Fruit fly (Drosophila melanogaster) whole organism, embryonic: ENCODE results near the gene dmGlut.

Experiments used
- Bteb2 ChIP-seq: fragments of 200-800 bp; sonication (Bioruptor generic); optimal IDR thresholded peaks from 2 replicates; lab custom pipeline; 2016; ENCODE audit warnings: missing biosample characterization, missing genetic modification characterization
- CG10209 ChIP-seq: fragments of 200-800 bp; sonication (Bioruptor generic); optimal IDR thresholded peaks from 3 replicates; lab custom pipeline; 2017; ENCODE audit warnings: missing biosample characterization, mild to moderate bottlenecking, missing genetic modification characterization, missing genetic modification reagents
- CG10274 ChIP-seq: fragments of 200-800 bp; sonication (Bioruptor generic); optimal IDR thresholded peaks from 3 replicates; lab custom pipeline; 2017; ENCODE audit warnings: missing biosample characterization, mild to moderate bottlenecking, missing genetic modification characterization
- CG10565 ChIP-seq: fragments of 200-800 bp; sonication (Bioruptor generic); optimal IDR thresholded peaks from 3 replicates; lab custom pipeline; 2016; ENCODE audit warnings: missing biosample characterization, mild to moderate bottlenecking, missing genetic modification characterization
- CG11560 ChIP-seq: fragments of 200-800 bp; sonication (Bioruptor generic); IDR thresholded peaks from 3 replicates; pipeline ENCODE4 v1.3.6; 2022; ENCODE audit warnings: missing biosample characterization, missing genetic modification characterization
- CG14050 ChIP-seq: fragments of 200-800 bp; sonication (Bioruptor generic); IDR thresholded peaks from 3 replicates; pipeline ENCODE4 v1.3.6; 2022; ENCODE audit warnings: missing biosample characterization, missing genetic modification characterization
- CG17361 ChIP-seq: fragments of 200-800 bp; sonication (Bioruptor generic); IDR thresholded peaks from 3 replicates; pipeline ENCODE4 v1.3.6; 2022; ENCODE audit warnings: missing biosample characterization, missing genetic modification characterization
- CG2712 ChIP-seq: fragments of 200-800 bp; optimal IDR thresholded peaks from 3 replicates; lab custom pipeline; 2019; ENCODE audit warnings: missing biosample characterization, mild to moderate bottlenecking, missing genetic modification characterization, moderate library complexity
- CG2875 ChIP-seq: fragments of 200-800 bp; sonication (Bioruptor generic); optimal IDR thresholded peaks from 2 replicates; lab custom pipeline; 2017; ENCODE audit warnings: missing biosample characterization, mild to moderate bottlenecking, missing genetic modification characterization, missing genetic modification reagents
- CG33213 ChIP-seq: fragments of 200-800 bp; sonication (Bioruptor generic); optimal IDR thresholded peaks from 3 replicates; lab custom pipeline; 2016; ENCODE audit warnings: missing biosample characterization, missing genetic modification characterization
- CG33557 ChIP-seq: fragments of 200-800 bp; sonication (Bioruptor generic); optimal IDR thresholded peaks from 2 replicates; lab custom pipeline; 2019; ENCODE audit warnings: missing biosample characterization, mild to moderate bottlenecking, missing genetic modification characterization, moderate library complexity
- CG3726 ChIP-seq: fragments of 200-800 bp; sonication (Bioruptor generic); IDR thresholded peaks from 3 replicates; pipeline ENCODE4, ENCODE4 v1.3.6; 2022; ENCODE audit warnings: missing biosample characterization, missing genetic modification characterization
- CG4404 ChIP-seq: fragments of 200-800 bp; sonication (Bioruptor generic); IDR thresholded peaks from 2 replicates; pipeline ENCODE4 v1.3.6; 2022; ENCODE audit warnings: missing biosample characterization, missing genetic modification characterization
- CG5953 ChIP-seq: fragments of 200-800 bp; sonication (Bioruptor generic); IDR thresholded peaks from 2 replicates; pipeline ENCODE4 v1.3.6; 2022; ENCODE audit warnings: missing biosample characterization, missing genetic modification characterization
- CG6175 ChIP-seq: fragments of 200-800 bp; sonication (Bioruptor generic); IDR thresholded peaks from 3 replicates; pipeline ENCODE4 v1.3.6; 2022; ENCODE audit warnings: missing biosample characterization, missing genetic modification characterization
- CG9609 ChIP-seq: fragments of 200-800 bp; sonication (Bioruptor generic); optimal IDR thresholded peaks from 3 replicates; lab custom pipeline; 2016; ENCODE audit warnings: missing biosample characterization, missing genetic modification characterization
- Dp ChIP-seq: fragments of 200-800 bp; sonication (Bioruptor generic); optimal IDR thresholded peaks from 2 replicates; lab custom pipeline; 2018; ENCODE audit warnings: missing biosample characterization, mild to moderate bottlenecking, missing genetic modification characterization, moderate library complexity
- Hand ChIP-seq: fragments of 200-800 bp; sonication (Bioruptor generic); optimal IDR thresholded peaks from 2 replicates; lab custom pipeline; 2017; ENCODE audit warnings: mild to moderate bottlenecking, missing biosample characterization, missing genetic modification reagents, missing genetic modification characterization
- Lim3 ChIP-seq: fragments of 200-800 bp; sonication (Bioruptor generic); IDR thresholded peaks from 2 replicates; pipeline ENCODE4 v1.3.6; 2022; ENCODE audit warnings: missing biosample characterization, missing genetic modification characterization
- MTF-1 ChIP-seq: fragments of 200-800 bp; sonication (Bioruptor generic); optimal IDR thresholded peaks from 2 replicates; lab custom pipeline; 2018; ENCODE audit warnings: missing biosample characterization, mild to moderate bottlenecking, missing genetic modification characterization, borderline replicate concordance
- Myb ChIP-seq: fragments of 200-800 bp; sonication (Bioruptor generic); optimal IDR thresholded peaks from 2 replicates; lab custom pipeline; 2016; ENCODE audit warnings: missing biosample characterization, missing genetic modification characterization
- Oli ChIP-seq: fragments of 200-800 bp; sonication (Bioruptor generic); optimal IDR thresholded peaks from 2 replicates; lab custom pipeline; 2018; ENCODE audit warnings: missing biosample characterization, mild to moderate bottlenecking, missing genetic modification characterization, moderate library complexity
- Spps ChIP-seq: fragments of 200-800 bp; sonication (Bioruptor generic); optimal IDR thresholded peaks from 2 replicates; lab custom pipeline; 2018; ENCODE audit warnings: missing biosample characterization, mild to moderate bottlenecking, missing genetic modification characterization
- Tbp ChIP-seq: fragments of >200 bp; optimal IDR thresholded peaks from 2 replicates; lab custom pipeline; 2018; ENCODE audit warnings: missing biosample characterization, missing genetic modification characterization
- ab ChIP-seq: fragments of 200-800 bp; sonication (Bioruptor generic); optimal IDR thresholded peaks from 2 replicates; lab custom pipeline; 2016; ENCODE audit warnings: missing biosample characterization, missing genetic modification characterization
- abd-A ChIP-seq: fragments of 200-800 bp; sonication (Bioruptor generic); optimal IDR thresholded peaks from 3 replicates; lab custom pipeline; 2019; ENCODE audit warnings: missing biosample characterization, mild to moderate bottlenecking, missing genetic modification characterization, moderate library complexity
- al ChIP-seq: fragments of 200-800 bp; sonication (Bioruptor generic); IDR thresholded peaks from 2 replicates; pipeline ENCODE4 v1.3.6; 2022; ENCODE audit warnings: missing biosample characterization, missing genetic modification characterization
- amos ChIP-seq: fragments of 200-800 bp; sonication (Bioruptor generic); IDR thresholded peaks from 2 replicates; pipeline ENCODE4 v1.3.6; 2022; ENCODE audit warnings: missing biosample characterization, missing genetic modification characterization; ENCODE audit not compliant: partially characterized antibody
- crc ChIP-seq: fragments of 200-800 bp; sonication (Bioruptor generic); optimal IDR thresholded peaks from 2 replicates; lab custom pipeline; 2016; ENCODE audit warnings: missing biosample characterization, missing genetic modification characterization
- dysf ChIP-seq: fragments of 200-800 bp; sonication (Bioruptor generic); IDR thresholded peaks from 3 replicates; pipeline ENCODE4 v1.3.6; 2022; ENCODE audit warnings: missing biosample characterization, missing genetic modification characterization
- exex ChIP-seq: fragments of 200-800 bp; sonication (Bioruptor generic); optimal IDR thresholded peaks from 4 replicates; lab custom pipeline; 2018; ENCODE audit warnings: missing biosample characterization, mild to moderate bottlenecking, missing genetic modification characterization, moderate library complexity
- gcm ChIP-seq: fragments of 200-800 bp; sonication (Bioruptor generic); optimal IDR thresholded peaks from 2 replicates; lab custom pipeline; 2019; ENCODE audit warnings: missing biosample characterization, mild to moderate bottlenecking, missing genetic modification characterization, moderate library complexity
- gcm2 ChIP-seq: fragments of 200-800 bp; sonication (Bioruptor generic); optimal IDR thresholded peaks from 2 replicates; lab custom pipeline; 2016; ENCODE audit warnings: missing biosample characterization, missing genetic modification characterization
- hb ChIP-seq: fragments of 200-800 bp; sonication (Bioruptor generic); IDR thresholded peaks from 3 replicates; pipeline ENCODE4 v1.3.6; 2022; ENCODE audit warnings: missing biosample characterization, missing genetic modification characterization; ENCODE audit not compliant: partially characterized antibody
- ind ChIP-seq: fragments of 200-800 bp; sonication (Bioruptor generic); optimal IDR thresholded peaks from 3 replicates; lab custom pipeline; 2016; ENCODE audit warnings: missing biosample characterization, missing genetic modification characterization
- knrl ChIP-seq: fragments of 200-800 bp; sonication (Bioruptor generic); IDR thresholded peaks from 3 replicates; pipeline ENCODE4 v1.3.6; 2022; ENCODE audit warnings: missing biosample characterization, missing genetic modification characterization; ENCODE audit not compliant: partially characterized antibody
- pb ChIP-seq: fragments of 200-800 bp; sonication (Bioruptor generic); optimal IDR thresholded peaks from 3 replicates; lab custom pipeline; 2016; ENCODE audit warnings: missing biosample characterization, missing genetic modification characterization
- phol ChIP-seq: fragments of 200-800 bp; sonication (Bioruptor generic); optimal IDR thresholded peaks from 3 replicates; lab custom pipeline; 2018; ENCODE audit warnings: missing biosample characterization, mild to moderate bottlenecking, missing genetic modification characterization, moderate library complexity
- ranshi ChIP-seq: fragments of 200-800 bp; sonication (Bioruptor generic); IDR thresholded peaks from 2 replicates; pipeline ENCODE4 v1.3.6; 2022; ENCODE audit warnings: missing biosample characterization, missing genetic modification characterization
- ro ChIP-seq: fragments of 200-800 bp; sonication (Bioruptor generic); IDR thresholded peaks from 2 replicates; pipeline ENCODE4 v1.3.6; 2022; ENCODE audit warnings: missing biosample characterization, missing genetic modification characterization
- salm ChIP-seq: fragments of 200-800 bp; sonication (Bioruptor generic); optimal IDR thresholded peaks from 2 replicates; lab custom pipeline; 2018; ENCODE audit warnings: missing biosample characterization, mild to moderate bottlenecking, missing genetic modification characterization
- sisA ChIP-seq: fragments of 200-800 bp; sonication (Bioruptor generic); IDR thresholded peaks from 2 replicates; pipeline ENCODE4 v1.3.6; 2022; ENCODE audit warnings: missing biosample characterization, missing genetic modification characterization
- stc ChIP-seq: fragments of 200-800 bp; sonication (Bioruptor generic); IDR thresholded peaks from 2 replicates; pipeline ENCODE4 v1.3.6; 2022; ENCODE audit warnings: missing biosample characterization, missing genetic modification characterization
- trh ChIP-seq: fragments of 200-800 bp; sonication (Bioruptor generic); optimal IDR thresholded peaks from 2 replicates; lab custom pipeline; 2016; ENCODE audit warnings: missing biosample characterization, missing genetic modification characterization
- twi ChIP-seq: fragments of 200-800 bp; optimal IDR thresholded peaks from 2 replicates; lab custom pipeline; 2019; ENCODE audit warnings: missing biosample characterization, mild to moderate bottlenecking, missing genetic modification characterization, moderate library complexity
- usp ChIP-seq: fragments of >200 bp; optimal IDR thresholded peaks from 2 replicates; lab custom pipeline; 2017; ENCODE audit warnings: missing biosample characterization, missing genetic modification characterization
- wor ChIP-seq: fragments of 200-800 bp; sonication (Bioruptor generic); IDR thresholded peaks from 2 replicates; pipeline ENCODE4 v1.3.6; 2022; ENCODE audit warnings: missing biosample characterization, missing genetic modification characterization
- zen ChIP-seq: fragments of 200-800 bp; sonication (Bioruptor generic); optimal IDR thresholded peaks from 3 replicates; lab custom pipeline; 2018; ENCODE audit warnings: missing biosample characterization, mild to moderate bottlenecking, missing genetic modification characterization, moderate library complexity
- zfh1 ChIP-seq: fragments of 200-800 bp; sonication (Bioruptor generic); IDR thresholded peaks from 3 replicates; pipeline ENCODE4 v1.3.6; 2022; ENCODE audit warnings: missing biosample characterization, missing genetic modification characterization

Gene dmGlut

dm6 chr2L:12011682-12012655 lies 15.3 kb upstream of the dmGlut start (continued):
- peak; percentile 48 for TF ChIP-seq CG10274 (GFP tag; lab: Kevin White, UChicago)
- no peak for TF ChIP-seq Lim3 (GFP tag; lab: Robert Waterston, UW)
- TF ChIP-seq twi, result peak; percentile 25
- TF ChIP-seq wor (GFP tag; lab: Robert Waterston, UW), result no peak
- TF ChIP-seq abd-A (tag; lab: Kevin White, UChicago), result peak; percentile 100
- peak; percentile 91 for TF ChIP-seq CG33213 (GFP tag; lab: Kevin White, UChicago)
- TF ChIP-seq phol (tag; lab: Kevin White, UChicago), result peak; percentile 58
- TF ChIP-seq CG3726, result no peak
- TF ChIP-seq al (GFP tag; lab: Robert Waterston, UW), result no peak
- TF ChIP-seq trh, result no peak
- TF ChIP-seq zfh1 (GFP tag; lab: Robert Waterston, UW), result no peak
- TF ChIP-seq Dp, result peak; percentile 41
- TF ChIP-seq Spps, result peak; percentile 8
- no peak for TF ChIP-seq CG5953
- peak; percentile 34 for TF ChIP-seq ab
- no peak for TF ChIP-seq CG10565
- TF ChIP-seq CG4404 (GFP tag; lab: Robert Waterston, UW), result no peak
- peak; percentile 82 for TF ChIP-seq salm (tag; lab: Kevin White, UChicago)
- TF ChIP-seq CG17361 (GFP tag; lab: Robert Waterston, UW), result no peak
- peak; percentile 67 for TF ChIP-seq CG10209
- no peak for TF ChIP-seq dysf
- TF ChIP-seq Myb, result peak; percentile 56
- peak; percentile 80 for TF ChIP-seq CG2712
- no peak for TF ChIP-seq CG6175
- TF ChIP-seq usp, result no peak
- peak; percentile 86 for TF ChIP-seq MTF-1 (GFP tag; lab: Kevin White, UChicago)
- TF ChIP-seq ind (GFP tag; lab: Kevin White, UChicago), result peak; percentile 84
- peak; percentile 37 for TF ChIP-seq Oli (tag; lab: Kevin White, UChicago)
- peak; percentile 0 for TF ChIP-seq Bteb2 (GFP tag; lab: Kevin White, UChicago)
- TF ChIP-seq ro, result no peak
- peak; percentile 77 for TF ChIP-seq gcm (GFP tag; lab: Kevin White, UChicago)
- peak; percentile 69 for TF ChIP-seq CG9609 (GFP tag; lab: Kevin White, UChicago)
- TF ChIP-seq CG2875, result peak; percentile 28
- no peak for TF ChIP-seq stc (GFP tag; lab: Robert Waterston, UW)
- no peak for TF ChIP-seq CG14050 (GFP tag; lab: Robert Waterston, UW)
- TF ChIP-seq sisA (GFP tag; lab: Robert Waterston, UW), result no peak
- TF ChIP-seq CG11560 (tag; lab: Robert Waterston, UW), result no peak
- no peak for TF ChIP-seq Tbp (GFP tag; lab: Kevin White, UChicago)
- TF ChIP-seq CG33557 (GFP tag; lab: Kevin White, UChicago), result peak; percentile 32
- no peak for TF ChIP-seq ranshi
- TF ChIP-seq amos (GFP tag; lab: Robert Waterston, UW), result no peak
- peak; percentile 78 for TF ChIP-seq pb (GFP tag; lab: Kevin White, UChicago)
- TF ChIP-seq gcm2 (GFP tag; lab: Kevin White, UChicago), result peak; percentile 48
- peak; percentile 31 for TF ChIP-seq zen (tag; lab: Kevin White, UChicago)
- peak; percentile 17 for TF ChIP-seq crc (GFP tag; lab: Kevin White, UChicago)
- peak; percentile 85 for TF ChIP-seq exex (tag; lab: Kevin White, UChicago)
- no peak for TF ChIP-seq knrl
- TF ChIP-seq Hand (GFP tag; lab: Kevin White, UChicago), result peak; percentile 69
- TF ChIP-seq hb (GFP tag; lab: Robert Waterston, UW), result no peak
